Worm (Caenorhabditis elegans): Measurements from ENCODE around the gene F52D10.2.

Gene F52D10.2

ce11 chrX:11617387-11617786 lies 25.9 kb upstream of the F52D10.2 start, which contains the start of gene F52D10.4:
Gene F52D10.4 (plus strand): TSS chrX:11617470.
- TF ChIP-seq efl-1 (optimal IDR thresholded peaks at IDR 0.05) (no peak), efl-1 (GFP tag; optimal IDR thresholded peaks at IDR 0.05 in 1 of 2) (peak in 1 of 2 experiments; percentile 57), aly-2 (tag; optimal IDR thresholded peaks at IDR 0.05) (no peak)

DNA sequence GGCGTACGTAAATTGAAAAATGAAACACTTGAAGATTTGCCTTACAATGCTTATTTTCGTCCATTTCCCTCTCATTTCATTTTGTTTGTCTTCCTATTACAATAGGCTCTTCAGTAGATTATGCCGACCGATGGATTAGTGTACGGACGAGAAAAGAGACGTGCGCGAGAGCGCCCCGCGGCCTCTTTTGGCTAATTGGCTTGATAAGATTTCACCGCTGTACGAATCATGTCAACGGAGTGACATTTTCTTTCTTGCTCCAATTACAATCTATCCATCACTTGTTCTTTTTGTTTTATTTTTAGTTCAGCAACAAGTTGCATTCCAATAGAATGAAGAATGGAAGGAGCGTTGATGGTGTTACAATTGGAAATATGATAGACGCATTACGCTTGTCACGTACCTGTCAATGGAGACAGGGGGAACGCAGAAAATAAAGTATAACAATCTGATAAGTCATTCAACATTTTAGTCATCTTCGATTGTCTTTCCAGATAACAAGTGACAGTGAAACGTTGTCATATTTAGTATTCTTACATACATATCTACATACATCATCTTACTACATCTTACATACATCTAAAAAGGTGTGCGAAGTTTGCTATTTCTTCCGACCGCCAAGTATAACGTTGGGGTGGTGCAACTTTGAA lies 16.7 kb upstream of the F52D10.2 start:
- TF ChIP-seq efl-1 (optimal IDR thresholded peaks at IDR 0.05) (no peak), efl-1 (GFP tag; optimal IDR thresholded peaks at IDR 0.05 in 1 of 2) (peak in 1 of 2 experiments; percentile 44), nhr-19 (GFP tag; conservative IDR thresholded peaks at IDR 0.05) (no peak), dpl-1 (GFP tag; optimal IDR thresholded peaks at IDR 0.05) (no peak), ceh-88 (GFP tag; IDR thresholded peaks at IDR 0.05) (no peak), lin-14 (GFP tag; optimal IDR thresholded peaks at IDR 0.05) (peak; percentile 36), dsc-1 (tag; optimal IDR thresholded peaks at IDR 0.05) (peak; percentile 78), nhr-84 (tag; optimal IDR thresholded peaks at IDR 0.05) (no peak)

ce11 chrX:11607500-11607823 lies 15.9 kb upstream of the F52D10.2 start:
- TF ChIP-seq ces-1 (GFP tag; optimal IDR thresholded peaks at IDR 0.05) (no peak), sox-4 (tag; optimal IDR thresholded peaks at IDR 0.05) (peak; percentile 38), lsy-2 (tag; optimal IDR thresholded peaks at IDR 0.05) (peak in 1 of 2 experiments; percentile 13), skn-1 (tag; optimal IDR thresholded peaks at IDR 0.05) (no peak), egl-13 (tag; optimal IDR thresholded peaks at IDR 0.05) (peak; percentile 43), fkh-8 (tag; optimal IDR thresholded peaks at IDR 0.05) (peak; percentile 77), zip-4 (GFP tag; optimal IDR thresholded peaks at IDR 0.05) (no peak), dsc-1 (tag; optimal IDR thresholded peaks at IDR 0.05) (peak; percentile 27), nhr-71 (tag; optimal IDR thresholded peaks at IDR 0.05) (no peak), ceh-8 (GFP tag; optimal IDR thresholded peaks at IDR 0.05) (no peak), vab-15 (tag; optimal IDR thresholded peaks at IDR 0.05) (no peak), sptf-1 (tag; optimal IDR thresholded peaks at IDR 0.05) (no peak), unc-86 (tag; optimal IDR thresholded peaks at IDR 0.05) (peak; percentile 70), nhr-84 (tag; optimal IDR thresholded peaks at IDR 0.05) (no peak)

DNA sequence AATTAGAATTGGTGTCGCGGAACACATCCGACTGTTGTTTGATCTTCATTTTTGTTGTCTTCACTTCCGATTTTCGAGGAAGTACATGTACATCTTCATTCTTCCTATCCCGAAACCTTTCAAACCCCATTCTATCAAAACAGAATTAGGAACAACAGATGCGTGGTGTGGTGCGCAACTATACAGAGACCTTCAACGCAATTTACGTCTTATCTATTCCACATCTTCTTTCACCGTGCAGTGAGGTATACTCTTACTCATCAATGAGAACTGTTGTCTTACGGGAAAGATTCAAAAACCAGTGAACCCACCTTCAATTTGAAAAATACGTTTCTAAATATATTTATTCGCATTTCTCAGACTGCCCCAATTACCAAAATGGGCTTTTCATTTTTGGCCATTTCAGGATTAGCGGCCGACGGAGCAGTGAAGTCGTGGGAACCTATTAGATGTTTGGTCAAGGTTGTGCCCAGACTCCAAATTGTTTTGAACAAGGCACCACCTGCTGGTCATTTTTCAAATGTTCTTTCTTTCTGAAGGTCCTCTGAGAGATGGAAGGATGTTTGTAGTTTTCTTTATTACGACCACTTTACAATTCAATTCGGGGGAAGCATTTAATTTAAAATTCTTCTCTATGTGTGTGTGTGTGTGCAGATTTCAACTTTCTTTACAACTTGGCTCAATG lies 15.4 kb upstream of the F52D10.2 start:
- TF ChIP-seq lin-14 (GFP tag; optimal IDR thresholded peaks at IDR 0.05) (peak; percentile 47), nhr-47 (tag; optimal IDR thresholded peaks at IDR 0.05) (no peak), fkh-8 (tag; optimal IDR thresholded peaks at IDR 0.05) (no peak), zag-1 (tag; optimal IDR thresholded peaks at IDR 0.05) (no peak), lin-39 (tag; optimal IDR thresholded peaks at IDR 0.05) (no peak), egl-13 (tag; optimal IDR thresholded peaks at IDR 0.05) (no peak), hlh-4 (tag; optimal IDR thresholded peaks at IDR 0.05) (no peak), mdl-1 (tag; optimal IDR thresholded peaks at IDR 0.05) (no peak), aly-2 (tag; optimal IDR thresholded peaks at IDR 0.05) (no peak), jun-1 (tag; optimal IDR thresholded peaks at IDR 0.05) (no peak), nhr-19 (GFP tag; conservative IDR thresholded peaks at IDR 0.05) (no peak), ceh-82 (tag; optimal IDR thresholded peaks at IDR 0.05) (no peak), nhr-76 (tag; optimal IDR thresholded peaks at IDR 0.05) (no peak), unc-86 (tag; optimal IDR thresholded peaks at IDR 0.05) (no peak), ztf-4 (tag; optimal IDR thresholded peaks at IDR 0.05) (peak; percentile 10), C34B4.2 (tag; optimal IDR thresholded peaks at IDR 0.05) (no peak), lin-35 (GFP tag; optimal IDR thresholded peaks at IDR 0.05) (no peak), lir-3 (tag; optimal IDR thresholded peaks at IDR 0.05; ENCODE audit: poor library complexity) (no peak), nhr-85 (tag) (peak; percentile 81), nhr-11 (tag; optimal IDR thresholded peaks at IDR 0.05) (no peak), alr-1 (tag; optimal IDR thresholded peaks at IDR 0.05; ENCODE audit: borderline replicate concordance) (no peak), unc-98 (GFP tag; IDR thresholded peaks at IDR 0.05) (no peak), fkh-4 (tag; optimal IDR thresholded peaks at IDR 0.05; ENCODE audit: borderline replicate concordance) (peak; percentile 11), tbx-2 (tag; optimal IDR thresholded peaks at IDR 0.05) (peak; percentile 4), aha-1 (tag; optimal IDR thresholded peaks at IDR 0.05) (no peak), hpl-2 (GFP tag; optimal IDR thresholded peaks at IDR 0.05) (no peak), unc-130 (tag; optimal IDR thresholded peaks at IDR 0.05) (no peak), nhr-28 (tag; optimal IDR thresholded peaks at IDR 0.05) (no peak), ztf-11 (tag; optimal IDR thresholded peaks at IDR 0.05) (no peak), mep-1 (tag; optimal IDR thresholded peaks at IDR 0.05) (peak; percentile 19)
